Fruit fly (Drosophila melanogaster): ENCODE data around the gene HIP.

Gene HIP

DNA sequence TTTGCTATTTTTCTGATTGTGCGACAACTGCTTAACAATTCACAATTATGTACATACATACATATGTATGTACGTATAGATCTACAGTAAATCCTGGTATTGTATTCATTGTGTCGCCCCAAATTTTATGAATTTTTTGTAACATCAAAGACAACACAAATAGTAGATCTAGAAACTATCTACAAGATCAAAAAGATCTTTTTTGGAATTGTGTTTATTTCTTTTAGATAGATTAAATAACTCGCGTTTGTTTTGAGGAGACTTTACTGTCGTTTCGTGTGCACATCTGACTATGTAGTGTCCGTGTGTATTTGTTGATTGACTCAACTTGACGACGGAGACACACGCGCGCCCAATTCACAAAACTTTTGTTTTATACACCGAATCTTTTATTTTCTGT is 24.7 kb upstream of the HIP start (continued):
- TF ChIP-seq CG16779 (GFP tag; IDR thresholded peaks at IDR 0.05) (peak; percentile 82), CG3281 (GFP tag; optimal IDR thresholded peaks at IDR 0.05) (peak; percentile 95), CG6254 (GFP tag; optimal IDR thresholded peaks at IDR 0.05) (peak; percentile 36), B-H2 (GFP tag; optimal IDR thresholded peaks at IDR 0.05) (peak; percentile 93), gcm2 (GFP tag; optimal IDR thresholded peaks at IDR 0.05) (peak; percentile 72), CG18619 (GFP tag; optimal IDR thresholded peaks at IDR 0.05) (peak; percentile 84), inv (GFP tag; IDR thresholded peaks at IDR 0.05; ENCODE audit: partially characterized antibody) (no peak), CG12942 (GFP tag; optimal IDR thresholded peaks at IDR 0.05) (peak; percentile 78), vfl (GFP tag; optimal IDR thresholded peaks at IDR 0.05) (peak; percentile 70), CG1647 (GFP tag; optimal IDR thresholded peaks at IDR 0.05) (peak; percentile 82), C15 (GFP tag; IDR thresholded peaks at IDR 0.05) (peak; percentile 83; the same call in 2 of the 3 replicates), CG17361 (GFP tag; IDR thresholded peaks at IDR 0.05) (peak; percentile 87), CG14667 (GFP tag; IDR thresholded peaks at IDR 0.05) (no peak; the same call in 1 of the 2 replicates), wor (GFP tag; IDR thresholded peaks at IDR 0.05) (peak; percentile 63), Opbp (GFP tag; IDR thresholded peaks at IDR 0.05; ENCODE audit: partially characterized antibody) (no peak), Sin3A (optimal IDR thresholded peaks at IDR 0.05) (no peak), Max (GFP tag; optimal IDR thresholded peaks at IDR 0.05) (peak; percentile 74), CG11504 (tag; optimal IDR thresholded peaks at IDR 0.05) (peak; percentile 92), CG10267 (tag; optimal IDR thresholded peaks at IDR 0.05) (peak; percentile 81), CG8478 (optimal IDR thresholded peaks at IDR 0.05) (no peak), Hr78 (GFP tag; optimal IDR thresholded peaks at IDR 0.05) (peak in 1 of 2 experiments; percentile 1), vvl (GFP tag; IDR thresholded peaks at IDR 0.05) (peak; percentile 95), mirr (GFP tag; optimal IDR thresholded peaks at IDR 0.05) (peak; percentile 85), CG14050 (GFP tag; IDR thresholded peaks at IDR 0.05) (peak; percentile 84), chinmo (GFP tag; IDR thresholded peaks at IDR 0.05; ENCODE audit: partially characterized antibody) (no peak), btn (GFP tag; optimal IDR thresholded peaks at IDR 0.05) (peak; percentile 33), CG14441 (GFP tag; IDR thresholded peaks at IDR 0.05) (peak; percentile 94), emc (GFP tag; optimal IDR thresholded peaks at IDR 0.05) (peak; percentile 83), CG12299 (tag; optimal IDR thresholded peaks at IDR 0.05) (peak; percentile 88), crol (GFP tag; IDR thresholded peaks at IDR 0.05) (no peak), yki (optimal IDR thresholded peaks at IDR 0.05) (no peak), luna (GFP tag; optimal IDR thresholded peaks at IDR 0.05) (peak; percentile 91), CG32772 (GFP tag; IDR thresholded peaks at IDR 0.05) (peak; percentile 88), CG2202 (tag; optimal IDR thresholded peaks at IDR 0.05) (peak; percentile 49), CG7987 (GFP tag; optimal IDR thresholded peaks at IDR 0.05) (peak; percentile 86), Sry-β (GFP tag; optimal IDR thresholded peaks at IDR 0.05) (no peak), CG7839 (tag; optimal IDR thresholded peaks at IDR 0.05) (peak; percentile 93), trem (tag; optimal IDR thresholded peaks at IDR 0.05) (peak; percentile 40), slou (GFP tag; optimal IDR thresholded peaks at IDR 0.05) (peak; percentile 68), CG13775 (GFP tag; optimal IDR thresholded peaks at IDR 0.05) (peak; percentile 80), CG2678 (tag; optimal IDR thresholded peaks at IDR 0.05) (peak; percentile 97), Rx (GFP tag; IDR thresholded peaks at IDR 0.05) (peak; percentile 69), Gsc (GFP tag; IDR thresholded peaks at IDR 0.05) (no peak), run (tag; optimal IDR thresholded peaks at IDR 0.05) (peak; percentile 76), HmgZ (tag; optimal IDR thresholded peaks at IDR 0.05) (peak; percentile 95), CG15073 (GFP tag; optimal IDR thresholded peaks at IDR 0.05) (peak; percentile 11), ab (GFP tag; optimal IDR thresholded peaks at IDR 0.05) (no peak), CG11247 (GFP tag; IDR thresholded peaks at IDR 0.05) (peak; percentile 95), CG34422 (GFP tag; IDR thresholded peaks at IDR 0.05) (peak; percentile 92), CG4707 (GFP tag; optimal IDR thresholded peaks at IDR 0.05) (peak; percentile 41), CG13287 (GFP tag; IDR thresholded peaks at IDR 0.05; ENCODE audit: partially characterized antibody) (no peak), Trl (optimal IDR thresholded peaks at IDR 0.05) (no peak), Trl (GFP tag; optimal IDR thresholded peaks at IDR 0.05) (peak; percentile 90)
